Worm (Caenorhabditis elegans) whole organism, late embryonic: ENCODE data around the gene F56H9.2.

Source experiments
- C08G9.2 ChIP-seq: sonication (generic microtip); optimal IDR thresholded peaks from 2 replicates; lab custom pipeline; 2016; ENCODE audit warnings: mild to moderate bottlenecking, missing genetic modification characterization, moderate library complexity, missing compliant biosample characterization
- C38D4.7 ChIP-seq: fragments of 200-800 bp; sonication (Bioruptor generic); optimal IDR thresholded peaks from 2 replicates; lab custom pipeline; 2018; ENCODE audit warnings: mild to moderate bottlenecking, missing genetic modification characterization, moderate library complexity, missing compliant biosample characterization
- K09A11.1 ChIP-seq: sonication (generic microtip); optimal IDR thresholded peaks from 2 replicates; lab custom pipeline; 2017; ENCODE audit warnings: antibody characterized with exemption, mild to moderate bottlenecking, missing genetic modification characterization, missing compliant biosample characterization; ENCODE audit not compliant: insufficient read depth
- Y22D7AL.16 ChIP-seq: sonication (generic microtip); optimal IDR thresholded peaks from 2 replicates; lab custom pipeline; 2016; ENCODE audit warnings: missing genetic modification characterization, missing compliant biosample characterization
- ama-1 ChIP-seq: fragments of 150-350 bp; optimal IDR thresholded peaks from 2 replicates; lab custom pipeline; 2014
- ceh-24 ChIP-seq: sonication (generic microtip); optimal IDR thresholded peaks from 2 replicates; lab custom pipeline; 2016; ENCODE audit warnings: mild to moderate bottlenecking, missing genetic modification characterization, missing compliant biosample characterization
- ceh-30 ChIP-seq: fragments of 150-350 bp; optimal IDR thresholded peaks from 2 replicates; lab custom pipeline; 2014; ENCODE audit warnings: missing biosample characterization, missing genetic modification characterization
- ceh-48 ChIP-seq: sonication (generic microtip); optimal IDR thresholded peaks from 2 replicates; lab custom pipeline; 2016; ENCODE audit warnings: missing genetic modification characterization, inconsistent platforms, missing compliant biosample characterization
- ceh-6 ChIP-seq: fragments of 200-800 bp; sonication (Bioruptor generic); optimal IDR thresholded peaks from 2 replicates; lab custom pipeline; 2018; ENCODE audit warnings: mild to moderate bottlenecking, missing genetic modification characterization, missing compliant biosample characterization
- elt-2 ChIP-seq: sonication (generic microtip); optimal IDR thresholded peaks from 2 replicates; lab custom pipeline; 2016; ENCODE audit warnings: missing genetic modification reagents, missing genetic modification characterization, missing compliant biosample characterization
- elt-4 ChIP-seq: sonication (generic microtip); optimal IDR thresholded peaks from 2 replicates; lab custom pipeline; 2016; ENCODE audit warnings: missing genetic modification characterization, missing compliant biosample characterization
- eyg-1 ChIP-seq: sonication (generic microtip); optimal IDR thresholded peaks from 2 replicates; lab custom pipeline; 2016; ENCODE audit warnings: missing genotype, missing genetic modification characterization, missing compliant biosample characterization
- fax-1 ChIP-seq: sonication (generic microtip); optimal IDR thresholded peaks from 2 replicates; lab custom pipeline; 2016; ENCODE audit warnings: missing genotype, missing genetic modification characterization, missing compliant biosample characterization
- fkh-10 ChIP-seq: fragments of 150-350 bp; optimal IDR thresholded peaks from 2 replicates; lab custom pipeline; 2014; ENCODE audit warnings: missing biosample characterization, missing genetic modification reagents, missing genetic modification characterization
- hlh-13 ChIP-seq: fragments of 200-800 bp; sonication (Bioruptor generic); optimal IDR thresholded peaks from 2 replicates; lab custom pipeline; 2018; ENCODE audit warnings: mild to moderate bottlenecking, missing genetic modification characterization, missing compliant biosample characterization
- hlh-6 ChIP-seq: sonication (generic microtip); optimal IDR thresholded peaks from 2 replicates; lab custom pipeline; 2016; ENCODE audit warnings: missing genotype, missing genetic modification characterization, missing compliant biosample characterization
- hlh-8 ChIP-seq: sonication (generic microtip); optimal IDR thresholded peaks from 2 replicates; lab custom pipeline; 2016; ENCODE audit warnings: missing genotype, missing genetic modification characterization, missing compliant biosample characterization
- lim-6 ChIP-seq: sonication (generic microtip); optimal IDR thresholded peaks from 2 replicates; lab custom pipeline; 2016; ENCODE audit warnings: missing genetic modification characterization, missing compliant biosample characterization
- lin-11 ChIP-seq: fragments of 200-800 bp; sonication (Bioruptor generic); optimal IDR thresholded peaks from 2 replicates; lab custom pipeline; 2018; ENCODE audit warnings: mild to moderate bottlenecking, missing genetic modification characterization, missing compliant biosample characterization
- madf-2 ChIP-seq: sonication (generic microtip); optimal IDR thresholded peaks from 2 replicates; lab custom pipeline; 2017; ENCODE audit warnings: missing genetic modification characterization, missing compliant biosample characterization
- mec-3 ChIP-seq: sonication (generic microtip); optimal IDR thresholded peaks from 2 replicates; lab custom pipeline; 2016; ENCODE audit warnings: borderline replicate concordance, missing genetic modification characterization, missing compliant biosample characterization
- nfya-1 ChIP-seq: sonication (generic microtip); optimal IDR thresholded peaks from 2 replicates; lab custom pipeline; 2017; ENCODE audit warnings: missing genetic modification characterization, mild to moderate bottlenecking, missing compliant biosample characterization, antibody characterized with exemption, moderate library complexity
- nhr-11 ChIP-seq: fragments of 150-350 bp; optimal IDR thresholded peaks from 2 replicates; lab custom pipeline; 2014; ENCODE audit warnings: missing biosample characterization, missing genetic modification characterization
- nhr-232 ChIP-seq: sonication (generic microtip); optimal IDR thresholded peaks from 2 replicates; lab custom pipeline; 2016; ENCODE audit warnings: missing genetic modification characterization, missing compliant biosample characterization
- pag-3 ChIP-seq: sonication (generic microtip); optimal IDR thresholded peaks from 2 replicates; lab custom pipeline; 2016; ENCODE audit warnings: missing compliant biosample characterization, missing genetic modification characterization, borderline replicate concordance
- pha-4 ChIP-seq: fragments of 150-350 bp; optimal IDR thresholded peaks from 2 replicates; lab custom pipeline; 2018; ENCODE audit warnings: missing biosample characterization, missing genetic modification reagents, missing genetic modification characterization
- ref-2 ChIP-seq: sonication (generic microtip); optimal IDR thresholded peaks from 2 replicates; lab custom pipeline; 2016; ENCODE audit warnings: missing genetic modification characterization, missing compliant biosample characterization
- rnt-1 ChIP-seq: sonication (generic microtip); optimal IDR thresholded peaks from 2 replicates; lab custom pipeline; 2016; ENCODE audit warnings: missing genetic modification characterization, missing compliant biosample characterization
- sox-2 ChIP-seq: fragments of 200-800 bp; sonication (Bioruptor generic); IDR thresholded peaks from 2 replicates; pipeline ENCODE4 v1.3.6; 2022; ENCODE audit warnings: missing genetic modification reagents, missing genetic modification characterization, missing compliant biosample characterization
- sox-4 ChIP-seq: sonication (generic microtip); optimal IDR thresholded peaks from 2 replicates; lab custom pipeline; 2017; ENCODE audit warnings: mild to moderate bottlenecking, missing genetic modification characterization, inconsistent platforms, missing compliant biosample characterization
- tbx-2 ChIP-seq: sonication (generic microtip); optimal IDR thresholded peaks from 2 replicates; lab custom pipeline; 2016; ENCODE audit warnings: missing genetic modification characterization, missing compliant biosample characterization
- tbx-7 ChIP-seq: sonication (generic microtip); optimal IDR thresholded peaks from 2 replicates; lab custom pipeline; 2016; ENCODE audit warnings: missing genotype, missing genetic modification characterization, missing compliant biosample characterization
- unc-3 ChIP-seq, 2 experiments: fragments of 200-800 bp in 1 of 2; sonication (Bioruptor generic) in 1 of 2; sonication (generic microtip) in 1 of 2; conservative IDR thresholded peaks in 1 of 2; optimal IDR thresholded peaks in 1 of 2; 2 replicates each; pipeline versions ENCODE4 v1.3.6 to Lab custom; 2016 to 2022; ENCODE audit warnings: missing compliant biosample characterization in 2 of 2, missing genetic modification characterization in 2 of 2, missing genetic modification reagents in 1 of 2
- unc-42 ChIP-seq: sonication (generic microtip); optimal IDR thresholded peaks from 2 replicates; lab custom pipeline; 2016; ENCODE audit warnings: missing genotype, missing genetic modification characterization, missing compliant biosample characterization
- zip-5 ChIP-seq: sonication (generic microtip); optimal IDR thresholded peaks from 2 replicates; lab custom pipeline; 2016; ENCODE audit warnings: missing genetic modification characterization, missing compliant biosample characterization
- ztf-16 ChIP-seq: sonication (generic microtip); optimal IDR thresholded peaks from 2 replicates; lab custom pipeline; 2017; ENCODE audit warnings: missing genetic modification characterization, missing compliant biosample characterization

The F56H9.2 gene

DNA sequence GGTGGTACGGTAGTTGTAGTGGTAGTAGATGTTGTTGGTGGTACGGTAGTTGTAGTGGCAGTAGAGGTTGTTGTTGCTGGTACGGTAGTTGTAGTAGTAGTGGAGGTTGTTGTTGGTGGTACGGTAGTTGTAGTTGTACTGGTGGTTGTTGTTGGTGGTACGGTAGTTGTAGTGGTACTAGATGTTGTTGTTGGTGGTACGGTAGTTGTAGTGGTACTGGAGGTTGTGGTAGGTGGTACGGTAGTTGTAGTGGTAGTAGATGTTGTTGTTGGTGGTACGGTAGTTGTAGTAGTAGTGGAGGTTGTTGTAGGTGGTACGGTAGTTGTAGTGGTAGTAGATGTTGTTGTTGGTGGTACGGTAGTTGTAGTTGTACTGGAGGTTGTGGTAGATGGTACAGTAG is 4.4 kb upstream of the F56H9.2 start:
- no peak for TF ChIP-seq tbx-2 (tag; lab: Kevin White, UChicago)
- TF ChIP-seq sox-4 = peak; percentile 36
- no peak for TF ChIP-seq elt-4 (tag; lab: Kevin White, UChicago)
- TF ChIP-seq pha-4 = no peak
- TF ChIP-seq mec-3 (tag; lab: Kevin White, UChicago) = no peak
- no peak for TF ChIP-seq zip-5 (tag; lab: Kevin White, UChicago)
- TF ChIP-seq ceh-48 = no peak
- TF ChIP-seq ceh-30 (tag; lab: Kevin White, UChicago) = no peak
- TF ChIP-seq, all 69 proteins: peak for 1

DNA sequence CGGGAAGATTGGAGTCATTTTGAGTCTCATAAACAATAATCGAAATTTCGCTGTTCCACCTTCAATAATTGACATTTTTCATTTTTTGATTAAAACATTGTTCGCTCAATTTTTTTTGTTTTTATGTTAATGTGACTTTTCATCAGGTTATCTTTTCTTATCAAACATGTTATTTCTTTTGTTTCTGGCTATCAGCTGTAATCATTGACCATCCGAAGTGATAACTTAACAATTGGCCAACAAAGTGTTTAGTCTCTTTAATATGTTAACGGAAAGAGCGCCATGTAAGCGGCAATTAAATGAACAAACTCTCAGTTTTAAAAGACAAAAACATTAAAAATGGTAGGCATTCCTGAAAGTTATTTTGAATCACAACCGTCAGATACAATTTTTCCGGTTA is 3.4 kb upstream of the F56H9.2 start:
- TF ChIP-seq elt-2 (tag; lab: Kevin White, UChicago) (peak; percentile 93), ceh-6 (GFP tag; lab: Kevin White, UChicago) (no peak)

DNA sequence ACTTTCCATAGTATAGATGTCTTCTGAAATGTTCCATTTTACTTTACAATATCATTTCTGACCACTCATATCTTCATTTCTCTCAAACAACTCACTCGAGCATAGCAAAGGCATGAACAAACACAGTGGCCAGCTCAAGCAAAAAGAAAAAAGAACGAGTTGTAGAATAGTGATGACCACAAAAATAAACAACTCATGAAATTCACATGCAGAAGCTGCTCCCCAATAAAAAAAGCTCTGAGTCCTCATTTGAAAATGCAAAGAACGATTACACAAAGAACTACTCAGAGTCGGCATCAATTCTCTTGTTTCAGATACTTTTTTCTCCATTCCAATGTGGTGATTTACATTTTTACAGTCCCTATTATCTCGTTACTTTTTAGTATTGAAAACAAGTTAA is 2.7 kb upstream of the F56H9.2 start:
- TF ChIP-seq Y22D7AL.16 = no peak
- no peak for TF ChIP-seq nhr-11 (tag; lab: Kevin White, UChicago)
- no peak for TF ChIP-seq ama-1 (lab: Kevin White, UChicago)
- TF ChIP-seq hlh-13 = no peak
- TF ChIP-seq hlh-8 (tag; lab: Kevin White, UChicago) = no peak
- TF ChIP-seq elt-4 (tag; lab: Kevin White, UChicago) = no peak
- TF ChIP-seq fkh-10 (GFP tag; lab: Kevin White, UChicago) = no peak
- TF ChIP-seq K09A11.1 (tag; lab: Kevin White, UChicago) = no peak
- TF ChIP-seq ztf-16 (tag; lab: Kevin White, UChicago) = no peak
- no peak for TF ChIP-seq nhr-232 (tag; lab: Kevin White, UChicago)
- no peak for TF ChIP-seq fax-1 (tag; lab: Kevin White, UChicago)
- no peak for TF ChIP-seq lin-11 (tag; lab: Kevin White, UChicago)
- no peak for TF ChIP-seq unc-3 (GFP tag; conservative IDR thresholded peaks at IDR 0.05; lab: Robert Waterston, UW)
- TF ChIP-seq unc-3 (tag; optimal IDR thresholded peaks at IDR 0.05; lab: Kevin White, UChicago) = no peak
- TF ChIP-seq sox-4 = no peak

DNA sequence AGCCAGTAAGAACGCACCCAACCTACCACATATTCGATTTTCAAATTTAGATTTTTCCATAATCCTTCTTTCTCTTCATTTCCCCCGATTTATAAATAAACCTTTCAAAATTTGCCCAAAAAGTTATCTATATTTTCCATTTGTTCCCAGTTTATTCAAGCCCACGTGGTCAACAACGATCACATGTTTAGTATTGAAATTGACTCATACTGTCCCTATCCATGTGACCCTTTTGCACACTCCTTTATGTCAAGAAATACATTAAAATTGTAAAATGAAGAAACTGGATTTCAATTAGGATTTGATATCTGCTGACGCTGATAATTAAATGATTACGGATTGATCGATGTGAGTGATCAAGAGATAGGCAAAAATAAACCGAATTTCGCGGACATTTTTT is 2.2 kb upstream of the F56H9.2 start:
- TF ChIP-seq eyg-1 (tag; lab: Kevin White, UChicago) (no peak), unc-3 (GFP tag; conservative IDR thresholded peaks at IDR 0.05; lab: Robert Waterston, UW) (no peak), unc-3 (tag; optimal IDR thresholded peaks at IDR 0.05; lab: Kevin White, UChicago) (no peak), ceh-48 (no peak), elt-4 (tag; lab: Kevin White, UChicago) (no peak), lim-6 (no peak), nhr-11 (tag; lab: Kevin White, UChicago) (no peak), C08G9.2 (tag; lab: Kevin White, UChicago) (no peak), fax-1 (tag; lab: Kevin White, UChicago) (no peak), ref-2 (tag; lab: Kevin White, UChicago) (no peak), elt-2 (tag; lab: Kevin White, UChicago) (no peak), madf-2 (no peak), ztf-16 (tag; lab: Kevin White, UChicago) (no peak), fkh-10 (GFP tag; lab: Kevin White, UChicago) (no peak), unc-42 (tag; lab: Kevin White, UChicago) (no peak), ceh-24 (tag; lab: Kevin White, UChicago) (no peak), C38D4.7 (GFP tag; lab: Kevin White, UChicago) (no peak), sox-2 (GFP tag; lab: Robert Waterston, UW) (no peak), rnt-1 (tag; lab: Kevin White, UChicago) (no peak), nhr-232 (tag; lab: Kevin White, UChicago) (no peak), nfya-1 (tag; lab: Kevin White, UChicago) (no peak)

DNA sequence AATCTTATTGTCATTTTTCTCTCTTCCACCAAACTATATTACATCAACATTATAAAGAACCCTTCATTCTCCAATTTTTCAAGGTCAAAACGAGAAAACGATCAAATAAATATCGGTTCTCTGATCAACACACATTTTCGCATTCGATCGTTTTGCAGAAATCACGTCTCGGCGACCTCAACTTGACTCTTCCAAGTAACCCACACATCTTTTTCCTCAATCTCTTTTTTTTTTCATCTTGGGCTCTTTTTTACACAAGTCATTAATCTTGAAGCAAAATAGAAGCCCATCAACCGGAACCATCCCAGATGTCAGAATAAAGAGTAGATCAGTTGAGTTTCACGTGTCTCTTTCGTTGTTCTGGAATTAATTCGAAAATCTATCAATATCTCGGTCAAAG is 1.2 kb upstream of the F56H9.2 start:
- TF ChIP-seq hlh-6 (no peak), tbx-7 (tag; lab: Kevin White, UChicago) (no peak), zip-5 (tag; lab: Kevin White, UChicago) (no peak), pag-3 (tag; lab: Kevin White, UChicago) (no peak), sox-4 (no peak), hlh-8 (tag; lab: Kevin White, UChicago) (peak; percentile 3)
